Worm (Caenorhabditis elegans): ENCODE measurements around the gene R74.7.

The R74.7 gene

DNA sequence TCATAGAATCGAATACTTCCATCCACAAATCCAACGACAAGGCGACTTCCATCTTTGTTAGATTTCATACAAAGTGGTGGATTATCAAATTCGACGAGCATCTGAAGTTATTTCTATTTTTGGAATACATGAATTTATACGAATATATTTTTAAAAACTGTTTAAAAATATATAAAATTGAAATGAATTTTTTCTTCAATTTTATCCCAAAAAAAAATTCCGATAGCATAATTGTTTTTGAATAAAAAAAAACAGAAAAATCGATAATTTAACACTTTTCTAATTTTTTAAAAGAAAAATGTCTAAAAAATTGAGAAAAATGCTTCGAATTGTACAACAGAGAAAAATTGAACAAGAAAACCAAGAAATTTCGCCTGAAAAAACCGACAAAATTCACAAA is 43.3 kb downstream of the R74.7 start, which contains the start of gene Y44F5A.1:
Gene Y44F5A.1, minus strand, starts transcription at position 101 of the 400 bp plus-strand sequence.
- no peak for TF ChIP-seq nhr-25 (tag; optimal IDR thresholded peaks at IDR 0.05)
